Worm (Caenorhabditis elegans) whole organism, L3 larva: Measurements from ENCODE around the gene K09E4.3.
A peak's percentile ranks its signal among the peaks of the same experiment; 100 is the strongest.

Source experiments
- R02D3.7 ChIP-seq: fragments of 150-350 bp; optimal IDR thresholded peaks from 2 replicates; lab custom pipeline; 2014; ENCODE audit warnings: missing biosample characterization, missing genetic modification characterization
- ZK546.5 ChIP-seq: sonication (generic microtip); optimal IDR thresholded peaks from 2 replicates; lab custom pipeline; 2017; ENCODE audit warnings: missing biosample characterization, missing genetic modification characterization
- aly-2 ChIP-seq: fragments of 150-350 bp; optimal IDR thresholded peaks from 2 replicates; lab custom pipeline; 2014; ENCODE audit warnings: missing biosample characterization, missing genetic modification characterization
- ama-1 ChIP-seq: fragments of 150-350 bp; optimal IDR thresholded peaks from 2 replicates; lab custom pipeline; 2018
- ceh-16 ChIP-seq: sonication (generic microtip); optimal IDR thresholded peaks from 2 replicates; lab custom pipeline; 2017; ENCODE audit warnings: missing biosample characterization, missing genetic modification characterization
- ceh-28 ChIP-seq: fragments of 150-350 bp; optimal IDR thresholded peaks from 2 replicates; lab custom pipeline; 2014; ENCODE audit warnings: missing biosample characterization, missing genetic modification reagents, missing genetic modification characterization
- ceh-9 ChIP-seq: sonication (generic microtip); optimal IDR thresholded peaks from 2 replicates; lab custom pipeline; 2018; ENCODE audit warnings: missing biosample characterization, missing genetic modification characterization
- daf-12 ChIP-seq: fragments of 150-350 bp; optimal IDR thresholded peaks from 2 replicates; lab custom pipeline; 2014; ENCODE audit warnings: missing biosample characterization, missing genetic modification reagents, missing genetic modification characterization
- egl-27 ChIP-seq: sonication (generic microtip); optimal IDR thresholded peaks from 4 replicates; lab custom pipeline; 2017; ENCODE audit warnings: missing biosample characterization, missing genetic modification reagents, missing genetic modification characterization
- elt-1 ChIP-seq: fragments of 150-350 bp; optimal IDR thresholded peaks from 2 replicates; lab custom pipeline; 2014; ENCODE audit warnings: missing biosample characterization, missing genetic modification characterization
- elt-3 ChIP-seq, 3 experiments: fragments of 150-350 bp in 1 of 3; sonication (generic microtip) in 2 of 3; optimal IDR thresholded peaks; 2 replicates in 2 of 3; 4 replicates in 1 of 3; lab custom pipeline; 2014 to 2017; ENCODE audit warnings: missing biosample characterization in 3 of 3, missing genetic modification characterization in 3 of 3
- eor-1 ChIP-seq, 2 experiments: fragments of 150-350 bp; optimal IDR thresholded peaks; 2 replicates each; lab custom pipeline; 2014 to 2018; ENCODE audit warnings: missing biosample characterization in 2 of 2, missing genetic modification characterization in 2 of 2
- fkh-2 ChIP-seq: fragments of 150-350 bp; optimal IDR thresholded peaks from 2 replicates; lab custom pipeline; 2014; ENCODE audit warnings: missing biosample characterization, missing genetic modification reagents, missing genetic modification characterization
- fos-1 ChIP-seq: fragments of 150-350 bp; optimal IDR thresholded peaks from 2 replicates; lab custom pipeline; 2014; ENCODE audit warnings: missing biosample characterization, missing genetic modification characterization
- hmg-11 ChIP-seq: sonication (generic microtip); optimal IDR thresholded peaks from 2 replicates; lab custom pipeline; 2016; ENCODE audit warnings: missing genetic modification characterization, missing compliant biosample characterization
- jun-1 ChIP-seq: fragments of 150-350 bp; optimal IDR thresholded peaks from 2 replicates; lab custom pipeline; 2014; ENCODE audit warnings: missing biosample characterization, missing genetic modification reagents, missing genetic modification characterization
- lin-39 ChIP-seq: fragments of 150-350 bp; optimal IDR thresholded peaks from 2 replicates; lab custom pipeline; 2018; ENCODE audit warnings: missing biosample characterization, missing genetic modification reagents, missing genetic modification characterization
- lsy-12 ChIP-seq: sonication (generic microtip); optimal IDR thresholded peaks from 2 replicates; lab custom pipeline; 2016; ENCODE audit warnings: mild to moderate bottlenecking, missing genetic modification characterization, missing compliant biosample characterization
- mml-1 ChIP-seq: fragments of 150-350 bp; sonication (generic microtip); optimal IDR thresholded peaks from 3 replicates; lab custom pipeline; 2014; ENCODE audit warnings: missing biosample characterization, missing genetic modification characterization
- nfya-1 ChIP-seq: sonication (generic microtip); optimal IDR thresholded peaks from 2 replicates; lab custom pipeline; 2017; ENCODE audit warnings: missing genetic modification characterization, mild to moderate bottlenecking, missing compliant biosample characterization, antibody characterized with exemption, moderate library complexity; ENCODE audit not compliant: insufficient read depth
- nhr-11 ChIP-seq: fragments of 150-350 bp; optimal IDR thresholded peaks from 2 replicates; lab custom pipeline; 2014; ENCODE audit warnings: missing biosample characterization, missing genetic modification characterization
- nhr-12 ChIP-seq: fragments of 150-350 bp; optimal IDR thresholded peaks from 2 replicates; lab custom pipeline; 2014; ENCODE audit warnings: missing biosample characterization, missing genetic modification characterization
- nhr-237 ChIP-seq: fragments of 150-350 bp; optimal IDR thresholded peaks from 2 replicates; lab custom pipeline; 2014; ENCODE audit warnings: missing biosample characterization, missing genetic modification characterization
- nhr-25 ChIP-seq: sonication (generic microtip); optimal IDR thresholded peaks from 2 replicates; lab custom pipeline; 2017; ENCODE audit warnings: missing biosample characterization, missing genetic modification characterization
- nhr-28 ChIP-seq: fragments of 150-350 bp; optimal IDR thresholded peaks from 2 replicates; lab custom pipeline; 2014; ENCODE audit warnings: missing biosample characterization, missing genetic modification characterization
- nhr-43 ChIP-seq: sonication (generic microtip); optimal IDR thresholded peaks from 2 replicates; lab custom pipeline; 2016; ENCODE audit warnings: mild to moderate bottlenecking, missing genetic modification characterization, missing compliant biosample characterization; ENCODE audit not compliant: poor library complexity, severe bottlenecking
- nhr-67 ChIP-seq: fragments of 150-350 bp; optimal IDR thresholded peaks from 2 replicates; lab custom pipeline; 2014; ENCODE audit warnings: missing biosample characterization, missing genetic modification characterization
- nhr-76 ChIP-seq: fragments of 150-350 bp; sonication (generic microtip); optimal IDR thresholded peaks from 5 replicates; lab custom pipeline; 2014; ENCODE audit warnings: missing biosample characterization, missing genetic modification characterization
- pha-4 ChIP-seq: fragments of 150-350 bp; optimal IDR thresholded peaks from 2 replicates; lab custom pipeline; 2014; ENCODE audit warnings: missing biosample characterization, missing genetic modification reagents, missing genetic modification characterization
- pqm-1 ChIP-seq: fragments of 150-350 bp; optimal IDR thresholded peaks from 2 replicates; lab custom pipeline; 2017; ENCODE audit warnings: missing biosample characterization, missing genetic modification characterization, inconsistent platforms
- sea-2 ChIP-seq: fragments of 150-350 bp; sonication (generic microtip); optimal IDR thresholded peaks from 4 replicates; lab custom pipeline; 2014; ENCODE audit warnings: missing biosample characterization, missing genetic modification reagents, missing genetic modification characterization
- skn-1 ChIP-seq: fragments of 150-350 bp; optimal IDR thresholded peaks from 2 replicates; lab custom pipeline; 2014; ENCODE audit warnings: missing biosample characterization, missing genetic modification characterization
- snpc-4 ChIP-seq: fragments of 150-350 bp; optimal IDR thresholded peaks from 2 replicates; lab custom pipeline; 2014; ENCODE audit warnings: missing biosample characterization, missing genetic modification characterization
- tbx-2 ChIP-seq: sonication (generic microtip); optimal IDR thresholded peaks from 2 replicates; lab custom pipeline; 2016; ENCODE audit warnings: mild to moderate bottlenecking, missing genetic modification characterization, missing compliant biosample characterization
- unc-39 ChIP-seq: sonication (generic microtip); optimal IDR thresholded peaks from 4 replicates; lab custom pipeline; 2017; ENCODE audit warnings: missing biosample characterization, missing genetic modification characterization
- unc-62 ChIP-seq: fragments of 150-350 bp; sonication (generic microtip); optimal IDR thresholded peaks from 4 replicates; lab custom pipeline; 2014; ENCODE audit warnings: missing biosample characterization, missing genetic modification reagents, missing genetic modification characterization
- zag-1 ChIP-seq: fragments of 150-350 bp; optimal IDR thresholded peaks from 2 replicates; lab custom pipeline; 2014; ENCODE audit warnings: missing biosample characterization, missing genetic modification characterization
- ztf-4 ChIP-seq: fragments of 150-350 bp; optimal IDR thresholded peaks from 2 replicates; lab custom pipeline; 2014; ENCODE audit warnings: missing biosample characterization, missing genetic modification characterization

The K09E4.3 gene

ce11 chrII:14094590-14094989 lies 32.2 kb downstream of the K09E4.3 start, which contains the start of gene col-87:
Gene col-87, minus strand, starts transcription at chrII:14094690.
- TF ChIP-seq ama-1 (lab: Kevin White, UChicago) (no peak), lin-39 (tag; lab: Kevin White, UChicago) (no peak), mml-1 (tag; lab: Kevin White, UChicago) (no peak), nfya-1 (tag; lab: Kevin White, UChicago) (no peak), nhr-11 (tag; lab: Kevin White, UChicago) (no peak), zag-1 (no peak), elt-1 (tag; lab: Kevin White, UChicago) (no peak), ceh-9 (no peak), eor-1 (tag; optimal IDR thresholded peaks at IDR 0.05; lab: Kevin White, UChicago) (no peak), lsy-12 (tag; lab: Kevin White, UChicago) (no peak), elt-3 (tag; optimal IDR thresholded peaks at IDR 0.05; lab: Kevin White, UChicago) (no peak), nhr-12 (tag; lab: Kevin White, UChicago) (no peak), nhr-237 (no peak), sea-2 (GFP tag; lab: Kevin White, UChicago) (no peak), ceh-16 (tag; lab: Kevin White, UChicago) (no peak), nhr-25 (no peak), unc-39 (no peak), tbx-2 (no peak), nhr-76 (tag; lab: Kevin White, UChicago) (no peak)

- TF ChIP-seq aly-2 (tag; lab: Kevin White, UChicago): no peak
- TF ChIP-seq ceh-28 (tag; lab: Kevin White, UChicago): no peak
- TF ChIP-seq nhr-237: no peak
- TF ChIP-seq ceh-16 (tag; lab: Kevin White, UChicago): no peak
- no peak for TF ChIP-seq fkh-2 (tag; lab: Kevin White, UChicago)
- no peak for TF ChIP-seq unc-62 (GFP tag; lab: Kevin White, UChicago)
- TF ChIP-seq ama-1 (lab: Kevin White, UChicago): no peak
- TF ChIP-seq snpc-4 (tag; lab: Kevin White, UChicago): no peak
- no peak for TF ChIP-seq R02D3.7
- TF ChIP-seq elt-3 (tag; optimal IDR thresholded peaks at IDR 0.05; lab: Kevin White, UChicago): no peak
- no peak for TF ChIP-seq nhr-11 (tag; lab: Kevin White, UChicago)
- TF ChIP-seq nhr-12 (tag; lab: Kevin White, UChicago): no peak
- TF ChIP-seq sea-2 (GFP tag; lab: Kevin White, UChicago): no peak
- TF ChIP-seq ztf-4: no peak
- no peak for TF ChIP-seq pqm-1 (tag; lab: Kevin White, UChicago)
- no peak for TF ChIP-seq nhr-28
- TF ChIP-seq nhr-43: no peak
- TF ChIP-seq nhr-76 (tag; lab: Kevin White, UChicago): no peak
- TF ChIP-seq, all 47 proteins: peak for 0
These were observed 35.6 kb downstream of the K09E4.3 start for ce11 chrII:14091182-14091581.

ce11 chrII:14089796-14090372 lies 36.9 kb downstream of the K09E4.3 start:
- TF ChIP-seq fos-1 (tag; lab: Kevin White, UChicago) (no peak), nfya-1 (tag; lab: Kevin White, UChicago) (peak; percentile 98), hmg-11 (tag; lab: Kevin White, UChicago) (no peak)

ce11 chrII:14086931-14087330 lies 39.8 kb downstream of the K09E4.3 start:
- no peak for TF ChIP-seq pha-4
- TF ChIP-seq nhr-43: no peak

ce11 chrII:14077823-14078222 lies 48.9 kb downstream of the K09E4.3 start:
- TF ChIP-seq nhr-11 (tag; lab: Kevin White, UChicago) (no peak), tbx-2 (no peak), snpc-4 (tag; lab: Kevin White, UChicago) (no peak)

- TF ChIP-seq nhr-67 (tag; lab: Kevin White, UChicago): no peak
- no peak for TF ChIP-seq nhr-25
- no peak for TF ChIP-seq pha-4
- TF ChIP-seq fkh-2 (tag; lab: Kevin White, UChicago): no peak
- no peak for TF ChIP-seq zag-1
- no peak for TF ChIP-seq elt-1 (tag; lab: Kevin White, UChicago)
- no peak for TF ChIP-seq daf-12 (tag; lab: Kevin White, UChicago)
- no peak for TF ChIP-seq ZK546.5 (tag; lab: Kevin White, UChicago)
- TF ChIP-seq nhr-28: no peak
- no peak for TF ChIP-seq jun-1 (tag; lab: Kevin White, UChicago)
- TF ChIP-seq ama-1 (lab: Kevin White, UChicago): no peak
- TF ChIP-seq ceh-9: no peak
- no peak for TF ChIP-seq elt-3 (tag; optimal IDR thresholded peaks at IDR 0.05; lab: Kevin White, UChicago)
- TF ChIP-seq R02D3.7: no peak
- no peak for TF ChIP-seq nhr-12 (tag; lab: Kevin White, UChicago)
- TF ChIP-seq skn-1 (tag; lab: Kevin White, UChicago): no peak
- no peak for TF ChIP-seq mml-1 (tag; lab: Kevin White, UChicago)
- no peak for TF ChIP-seq nhr-43
- no peak for TF ChIP-seq egl-27 (tag; lab: Kevin White, UChicago)
These were observed 51.9 kb downstream of the K09E4.3 start for ce11 chrII:14074825-14075224.
